Worm (Caenorhabditis elegans): ENCODE measurements around the gene Y38C1AA.6.

DNA sequence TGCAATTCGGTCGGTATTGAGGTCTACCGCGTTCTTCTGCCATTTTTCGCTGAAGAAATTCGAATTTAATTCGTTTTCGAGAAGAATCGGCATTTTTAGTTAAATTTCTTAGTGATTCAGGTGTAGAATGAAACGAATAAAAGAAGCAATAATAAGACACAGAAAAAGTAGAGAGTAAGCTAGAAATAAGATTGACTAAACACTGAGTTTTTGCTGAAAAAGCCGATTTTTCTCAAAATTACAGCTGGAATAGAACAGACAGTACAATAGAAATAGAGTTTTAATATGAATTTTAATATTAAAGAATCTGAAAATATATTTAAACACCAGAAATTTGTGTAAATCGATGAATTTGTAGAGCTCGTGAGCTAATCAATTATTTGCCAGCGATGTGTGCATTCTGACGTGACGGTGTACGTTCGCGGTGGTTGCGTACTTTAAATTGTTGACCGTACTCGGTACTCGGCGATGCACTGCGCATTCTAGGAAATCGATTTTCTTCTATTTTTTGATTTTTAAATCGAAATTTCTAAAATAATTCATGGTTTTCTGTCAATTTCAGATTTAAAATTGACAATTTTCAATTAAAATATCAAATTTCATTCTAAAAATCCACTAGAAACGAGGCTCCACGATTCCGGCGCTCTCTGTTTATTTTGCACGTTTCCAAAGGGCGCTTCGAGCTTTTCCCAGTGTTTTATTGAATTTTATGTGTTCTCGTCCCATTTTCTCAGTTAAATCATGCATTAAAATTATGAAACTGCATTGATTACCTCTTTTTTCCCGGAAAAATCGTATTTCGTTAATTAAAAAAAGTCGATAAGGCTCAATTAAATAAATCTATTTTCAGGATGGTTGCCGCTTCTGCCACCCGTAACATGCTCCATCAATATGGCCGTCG lies 36.5 kb upstream of the Y38C1AA.6 start, which contains the start of the genes grld-1 and cox-6C:
- TF ChIP-seq tbx-37 (GFP tag; conservative IDR thresholded peaks at IDR 0.05) (no peak), ceh-13 (GFP tag; optimal IDR thresholded peaks at IDR 0.05) (no peak), aly-1 (tag; optimal IDR thresholded peaks at IDR 0.05) (no peak), sea-1 (GFP tag; conservative IDR thresholded peaks at IDR 0.05) (no peak), B0310.2 (tag; optimal IDR thresholded peaks at IDR 0.05) (no peak), ama-1 (optimal IDR thresholded peaks at IDR 0.05) (no peak)
